Fruit fly (Drosophila melanogaster) whole organism, pupa: ENCODE data around the gene Spase25.

Experiments
- CG34367 ChIP-seq: fragments of 200-800 bp; sonication (Bioruptor generic); optimal IDR thresholded peaks from 2 replicates; lab custom pipeline; 2018; ENCODE audit warnings: missing biosample characterization, mild to moderate bottlenecking, missing genetic modification characterization
- Snoo ChIP-seq: fragments of 200-800 bp; sonication (Bioruptor generic); optimal IDR thresholded peaks from 3 replicates; lab custom pipeline; 2017; ENCODE audit warnings: missing biosample characterization, mild to moderate bottlenecking, missing genetic modification characterization, inconsistent platforms

- TF ChIP-seq Snoo (tag; lab: Kevin White, UChicago) (no peak), CG34367 (tag; lab: Kevin White, UChicago) (no peak)
Measured at dm6 chrX:11458912-11459836, 25.9 kb upstream of the Spase25 start, which contains the start of gene CG43155.
